Fruit fly (Drosophila melanogaster): ENCODE measurements around the gene Cf2.

Cf2 gene

dm6 chr2L:4836193-4836592 lies 46.7 kb downstream of the Cf2 start (continued):
- no peak for TF ChIP-seq CG14667 (GFP tag; IDR thresholded peaks at IDR 0.05)
- TF ChIP-seq CG2889 (GFP tag; IDR thresholded peaks at IDR 0.05): no peak
- no peak for TF ChIP-seq jing (GFP tag; optimal IDR thresholded peaks at IDR 0.05)
- TF ChIP-seq cad (GFP tag; optimal IDR thresholded peaks at IDR 0.05): no peak
- no peak for TF ChIP-seq kay (GFP tag; optimal IDR thresholded peaks at IDR 0.05)
- no peak for TF ChIP-seq slou (GFP tag; optimal IDR thresholded peaks at IDR 0.05)
- TF ChIP-seq Med (GFP tag): peak; percentile 58
- peak; percentile 49 for TF ChIP-seq grau (tag; optimal IDR thresholded peaks at IDR 0.05)
- TF ChIP-seq CG10209 (GFP tag; optimal IDR thresholded peaks at IDR 0.05): no peak
- no peak for TF ChIP-seq nerfin-1 (tag; optimal IDR thresholded peaks at IDR 0.05)
- no peak for TF ChIP-seq CG9817 (tag; optimal IDR thresholded peaks at IDR 0.05)
- no peak for TF ChIP-seq Max (GFP tag; optimal IDR thresholded peaks at IDR 0.05)
- peak; percentile 6; the same call in 1 of the 4 replicates for TF ChIP-seq Gug (GFP tag; IDR thresholded peaks at IDR 0.05)
- TF ChIP-seq Rx (GFP tag; IDR thresholded peaks at IDR 0.05): no peak
- no peak for TF ChIP-seq Taf1 (GFP tag; IDR thresholded peaks at IDR 0.05)
- TF ChIP-seq pita (GFP tag; optimal IDR thresholded peaks at IDR 0.05): no peak
- no peak for TF ChIP-seq usp (GFP tag; optimal IDR thresholded peaks at IDR 0.05)
- TF ChIP-seq Fer2 (tag; optimal IDR thresholded peaks at IDR 0.05): no peak
- TF ChIP-seq Dfd (GFP tag; optimal IDR thresholded peaks at IDR 0.05): no peak
- TF ChIP-seq pho (GFP tag; optimal IDR thresholded peaks at IDR 0.05): no peak
- no peak for TF ChIP-seq CG6175 (GFP tag; IDR thresholded peaks at IDR 0.05)
- TF ChIP-seq slp2 (GFP tag; optimal IDR thresholded peaks at IDR 0.05): no peak
- no peak for TF ChIP-seq CG11723 (GFP tag; optimal IDR thresholded peaks at IDR 0.05)
- TF ChIP-seq slbo (GFP tag; IDR thresholded peaks at IDR 0.05): peak; percentile 22; the same call in 1 of the 2 replicates
- no peak for TF ChIP-seq CG30020 (tag; optimal IDR thresholded peaks at IDR 0.05)

dm6 chr2L:4835091-4835689 lies 47.7 kb downstream of the Cf2 start, which contains the start of gene Ir25a:
TSS of gene Ir25a (minus strand) at chr2L:4835300.
- TF ChIP-seq Dp (GFP tag; optimal IDR thresholded peaks at IDR 0.05) (no peak), onecut (GFP tag; IDR thresholded peaks at IDR 0.05) (no peak), sug (tag; optimal IDR thresholded peaks at IDR 0.05) (peak; percentile 20), sob (GFP tag; IDR thresholded peaks at IDR 0.05) (no peak), CG12236 (GFP tag; optimal IDR thresholded peaks at IDR 0.05) (no peak), Pdp1 (GFP tag; optimal IDR thresholded peaks at IDR 0.05) (peak in 1 of 2 experiments; percentile 71), ssp (GFP tag; IDR thresholded peaks at IDR 0.05) (no peak), CG3163 (GFP tag; optimal IDR thresholded peaks at IDR 0.05) (no peak), CG5180 (GFP tag; optimal IDR thresholded peaks at IDR 0.05) (no peak), exex (tag; optimal IDR thresholded peaks at IDR 0.05) (peak; percentile 80), CG4328 (GFP tag; optimal IDR thresholded peaks at IDR 0.05) (no peak), CG14965 (GFP tag; optimal IDR thresholded peaks at IDR 0.05; ENCODE audit: borderline replicate concordance) (no peak), Med (GFP tag) (peak; percentile 58), trh (GFP tag; optimal IDR thresholded peaks at IDR 0.05) (no peak), jigr1 (GFP tag; IDR thresholded peaks at IDR 0.05) (no peak), gsb-n (tag; optimal IDR thresholded peaks at IDR 0.05) (no peak), tx (GFP tag; optimal IDR thresholded peaks at IDR 0.05) (no peak), CG11723 (GFP tag; optimal IDR thresholded peaks at IDR 0.05) (no peak), CG10565 (GFP tag; optimal IDR thresholded peaks at IDR 0.05) (no peak), kah (GFP tag; optimal IDR thresholded peaks at IDR 0.05) (no peak), CG6272 (GFP tag; IDR thresholded peaks at IDR 0.05) (no peak), mld (GFP tag; IDR thresholded peaks at IDR 0.05; ENCODE audit: partially characterized antibody) (no peak), CG11398 (GFP tag; optimal IDR thresholded peaks at IDR 0.05) (no peak), CkIIα-i1 (GFP tag; IDR thresholded peaks at IDR 0.05) (no peak), CG2889 (GFP tag; IDR thresholded peaks at IDR 0.05) (no peak), lola (GFP tag; optimal IDR thresholded peaks at IDR 0.05) (no peak)
